Worm (Caenorhabditis elegans) whole organism, young adult: ENCODE measurements around the gene C55C3.7.

Experiments used
- lir-1 ChIP-seq: fragments of 200-800 bp; sonication (Bioruptor generic); conservative IDR thresholded peaks from 2 replicates; pipeline ENCODE4 v1.3.6; 2022; ENCODE audit warnings: missing genetic modification reagents, missing genetic modification characterization, missing compliant biosample characterization
- pha-4 ChIP-seq: fragments of 150-350 bp; sonication (generic microtip); optimal IDR thresholded peaks from 2 replicates; lab custom pipeline; 2014; ENCODE audit warnings: missing biosample characterization, missing genetic modification reagents, missing genetic modification characterization
- snpc-4 ChIP-seq, 5 experiments: fragments of 150-350 bp in 1 of 5; sonication (generic microtip) in 4 of 5; optimal IDR thresholded peaks; 2 replicates each; lab custom pipeline; 2014 to 2018; ENCODE audit warnings: missing genetic modification characterization in 5 of 5, missing biosample characterization in 3 of 5, antibody characterized with exemption in 2 of 5, mild to moderate bottlenecking in 2 of 5, missing compliant biosample characterization in 2 of 5, missing genotype in 2 of 5, moderate library complexity in 2 of 5, missing genetic modification reagents in 1 of 5
- ztf-18 ChIP-seq: sonication (generic microtip); optimal IDR thresholded peaks from 2 replicates; lab custom pipeline; 2016; ENCODE audit warnings: missing genotype, mild to moderate bottlenecking, missing genetic modification characterization, missing compliant biosample characterization

DNA sequence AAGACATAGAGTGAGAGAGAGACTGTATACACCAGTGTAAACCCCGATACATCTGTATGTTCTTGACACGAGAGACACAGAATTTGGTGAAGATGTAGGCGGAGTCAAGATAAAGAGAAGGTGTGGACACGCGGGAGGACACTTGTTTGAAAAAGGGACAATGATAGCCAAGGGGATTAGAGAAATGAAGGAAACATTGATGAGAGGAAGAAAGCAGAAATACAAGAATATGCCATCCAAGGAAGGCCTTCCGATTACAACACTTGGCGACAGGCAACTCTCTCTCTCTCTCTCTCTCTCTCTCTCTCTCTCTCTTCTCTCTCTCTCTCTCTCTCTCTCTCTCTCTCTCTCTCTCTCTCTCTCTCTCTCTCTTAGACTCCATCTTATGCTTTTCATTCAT is 24.2 kb upstream of the C55C3.7 start:
- TF ChIP-seq lir-1 (GFP tag; lab: Robert Waterston, UW) = no peak
- no peak for TF ChIP-seq pha-4
- TF ChIP-seq snpc-4 (GFP tag; optimal IDR thresholded peaks at IDR 0.05; lab: Kevin White, UChicago) = no peak
- TF ChIP-seq snpc-4 (tag; optimal IDR thresholded peaks at IDR 0.05; lab: Kevin White, UChicago) = no peak
- no peak for TF ChIP-seq ztf-18 (tag; lab: Kevin White, UChicago)
